Worm (Caenorhabditis elegans) whole organism, L1 larva: ENCODE data around the gene C18A11.1.

Experiments used
- C16A3.4 ChIP-seq: fragments of 150-350 bp; optimal IDR thresholded peaks from 2 replicates; lab custom pipeline; 2014; ENCODE audit warnings: missing biosample characterization, missing genetic modification characterization
- blmp-1 ChIP-seq: fragments of 150-350 bp; optimal IDR thresholded peaks from 2 replicates; lab custom pipeline; 2014; ENCODE audit warnings: missing biosample characterization, missing genetic modification characterization
- ceh-82 ChIP-seq, 3 experiments: fragments of 150-350 bp in 1 of 3; sonication (generic microtip) in 2 of 3; optimal IDR thresholded peaks; 2 replicates each; lab custom pipeline; 2014 to 2017; ENCODE audit warnings: missing biosample characterization in 3 of 3, missing genetic modification characterization in 3 of 3
- dpl-1 ChIP-seq, 3 experiments: fragments of 150-350 bp in 2 of 3; sonication (generic microtip) in 1 of 3; optimal IDR thresholded peaks; 2 replicates each; lab custom pipeline; 2014 to 2017; ENCODE audit warnings: missing biosample characterization in 3 of 3, missing genetic modification characterization in 3 of 3, missing genetic modification reagents in 3 of 3
- dsc-1 ChIP-seq: sonication (generic microtip); optimal IDR thresholded peaks from 2 replicates; lab custom pipeline; 2016; ENCODE audit warnings: mild to moderate bottlenecking, missing genetic modification characterization, missing compliant biosample characterization
- efl-1 ChIP-seq, 4 experiments: fragments of 150-350 bp; optimal IDR thresholded peaks in 3 of 4; peaks in 1 of 4; 1 replicate in 1 of 4; 2 replicates in 3 of 4; lab custom pipeline; 2014; ENCODE audit warnings: missing biosample characterization in 2 of 4, missing genetic modification characterization in 2 of 4, missing genetic modification reagents in 2 of 4
- egl-13 ChIP-seq: sonication (generic microtip); optimal IDR thresholded peaks from 2 replicates; lab custom pipeline; 2016; ENCODE audit warnings: missing genotype, missing genetic modification reagents, missing genetic modification characterization, missing compliant biosample characterization
- egl-27 ChIP-seq, 2 experiments: fragments of 150-350 bp in 1 of 2; sonication (generic microtip); optimal IDR thresholded peaks; 3 replicates each; lab custom pipeline; 2017 to 2018; ENCODE audit warnings: missing biosample characterization in 2 of 2, missing genetic modification characterization in 2 of 2, missing genetic modification reagents in 2 of 2
- elt-2 ChIP-seq: sonication (generic microtip); optimal IDR thresholded peaks from 2 replicates; lab custom pipeline; 2016; ENCODE audit warnings: missing genetic modification characterization, mild to moderate bottlenecking, inconsistent platforms, missing compliant biosample characterization, missing genetic modification reagents
- elt-3 ChIP-seq, 6 experiments: fragments of 150-350 bp in 1 of 6; sonication (generic microtip); optimal IDR thresholded peaks; 2 replicates each; lab custom pipeline; 2017 to 2018; ENCODE audit warnings: missing biosample characterization in 6 of 6, missing genetic modification characterization in 6 of 6, inconsistent platforms in 1 of 6
- fos-1 ChIP-seq: fragments of 150-350 bp; optimal IDR thresholded peaks from 2 replicates; lab custom pipeline; 2014; ENCODE audit warnings: missing biosample characterization, missing genetic modification characterization
- jun-1 ChIP-seq: fragments of 150-350 bp; optimal IDR thresholded peaks from 2 replicates; lab custom pipeline; 2014; ENCODE audit warnings: missing biosample characterization, missing genetic modification reagents, missing genetic modification characterization
- lin-14 ChIP-seq: fragments of 200-800 bp; sonication (Bioruptor generic); optimal IDR thresholded peaks from 2 replicates; lab custom pipeline; 2018; ENCODE audit warnings: mild to moderate bottlenecking, missing genetic modification characterization, moderate library complexity, missing compliant biosample characterization
- lin-35 ChIP-seq, 2 experiments: fragments of 150-350 bp; optimal IDR thresholded peaks; 2 replicates each; lab custom pipeline; 2014; ENCODE audit warnings: missing biosample characterization in 2 of 2, missing genetic modification characterization in 2 of 2, missing genetic modification reagents in 2 of 2
- lin-39 ChIP-seq: fragments of 150-350 bp; optimal IDR thresholded peaks from 2 replicates; lab custom pipeline; 2014; ENCODE audit warnings: missing biosample characterization, missing genetic modification reagents, missing genetic modification characterization
- lir-3 ChIP-seq: sonication (generic microtip); optimal IDR thresholded peaks from 2 replicates; lab custom pipeline; 2016; ENCODE audit warnings: mild to moderate bottlenecking, missing genetic modification characterization, moderate library complexity, missing compliant biosample characterization; ENCODE audit not compliant: poor library complexity
- mdl-1 ChIP-seq, 2 experiments: fragments of 150-350 bp; optimal IDR thresholded peaks; 2 replicates each; lab custom pipeline; 2014 to 2017; ENCODE audit warnings: missing biosample characterization in 2 of 2, missing genetic modification characterization in 2 of 2, inconsistent platforms in 1 of 2
- mep-1 ChIP-seq: fragments of 150-350 bp; optimal IDR thresholded peaks from 2 replicates; lab custom pipeline; 2014; ENCODE audit warnings: missing biosample characterization, missing genetic modification characterization
- nhr-19 ChIP-seq: fragments of 200-800 bp; sonication (Bioruptor generic); conservative IDR thresholded peaks from 2 replicates; pipeline ENCODE4 v1.3.6; 2022; ENCODE audit warnings: missing genetic modification characterization, missing compliant biosample characterization
- nhr-20 ChIP-seq: sonication (generic microtip); optimal IDR thresholded peaks from 2 replicates; lab custom pipeline; 2016; ENCODE audit warnings: mild to moderate bottlenecking, missing genetic modification characterization, missing compliant biosample characterization
- nhr-47 ChIP-seq: sonication (generic microtip); optimal IDR thresholded peaks from 2 replicates; lab custom pipeline; 2016; ENCODE audit warnings: mild to moderate bottlenecking, missing genetic modification characterization, moderate library complexity, missing compliant biosample characterization
- nhr-71 ChIP-seq: sonication (generic microtip); optimal IDR thresholded peaks from 2 replicates; lab custom pipeline; 2016; ENCODE audit warnings: mild to moderate bottlenecking, missing genetic modification characterization, moderate library complexity, missing compliant biosample characterization
- nhr-90 ChIP-seq: sonication (generic microtip); optimal IDR thresholded peaks from 2 replicates; lab custom pipeline; 2016; ENCODE audit warnings: mild to moderate bottlenecking, missing genetic modification characterization, missing compliant biosample characterization; ENCODE audit not compliant: poor library complexity
- pag-3 ChIP-seq: sonication (generic microtip); optimal IDR thresholded peaks from 2 replicates; lab custom pipeline; 2017; ENCODE audit warnings: missing genetic modification characterization, mild to moderate bottlenecking, missing compliant biosample characterization, antibody characterized with exemption, borderline replicate concordance; ENCODE audit not compliant: insufficient read depth
- rnt-1 ChIP-seq: sonication (generic microtip); optimal IDR thresholded peaks from 2 replicates; lab custom pipeline; 2016; ENCODE audit warnings: mild to moderate bottlenecking, missing genetic modification characterization, moderate library complexity, missing compliant biosample characterization
- snpc-4 ChIP-seq: fragments of 150-350 bp; optimal IDR thresholded peaks from 2 replicates; lab custom pipeline; 2014; ENCODE audit warnings: missing biosample characterization, missing genetic modification characterization
- snu-23 ChIP-seq: sonication (generic microtip); optimal IDR thresholded peaks from 2 replicates; lab custom pipeline; 2016; ENCODE audit warnings: missing genetic modification characterization, missing compliant biosample characterization
- sox-4 ChIP-seq: sonication (generic microtip); optimal IDR thresholded peaks from 2 replicates; lab custom pipeline; 2016; ENCODE audit warnings: missing genetic modification characterization, missing compliant biosample characterization
- sup-37 ChIP-seq: fragments of 200-800 bp; sonication (Bioruptor generic); optimal IDR thresholded peaks from 2 replicates; lab custom pipeline; 2018; ENCODE audit warnings: mild to moderate bottlenecking, missing genetic modification characterization, missing compliant biosample characterization
- swsn-7 ChIP-seq: sonication (generic microtip); optimal IDR thresholded peaks from 2 replicates; lab custom pipeline; 2016; ENCODE audit warnings: missing genetic modification characterization, missing compliant biosample characterization
- tbx-2 ChIP-seq: sonication (generic microtip); optimal IDR thresholded peaks from 2 replicates; lab custom pipeline; 2016; ENCODE audit warnings: missing genetic modification characterization, missing compliant biosample characterization
- tlp-1 ChIP-seq: fragments of 150-350 bp; optimal IDR thresholded peaks from 2 replicates; lab custom pipeline; 2014; ENCODE audit warnings: missing biosample characterization, missing genetic modification characterization
- vab-15 ChIP-seq: sonication (generic microtip); optimal IDR thresholded peaks from 2 replicates; lab custom pipeline; 2017; ENCODE audit warnings: missing genotype, mild to moderate bottlenecking, missing genetic modification characterization, missing compliant biosample characterization
- xbp-1 ChIP-seq: sonication (generic microtip); optimal IDR thresholded peaks from 2 replicates; lab custom pipeline; 2016; ENCODE audit warnings: missing genetic modification characterization, missing compliant biosample characterization
- zag-1 ChIP-seq: fragments of 150-350 bp; optimal IDR thresholded peaks from 2 replicates; lab custom pipeline; 2014; ENCODE audit warnings: missing biosample characterization, missing genetic modification characterization

The C18A11.1 gene

DNA sequence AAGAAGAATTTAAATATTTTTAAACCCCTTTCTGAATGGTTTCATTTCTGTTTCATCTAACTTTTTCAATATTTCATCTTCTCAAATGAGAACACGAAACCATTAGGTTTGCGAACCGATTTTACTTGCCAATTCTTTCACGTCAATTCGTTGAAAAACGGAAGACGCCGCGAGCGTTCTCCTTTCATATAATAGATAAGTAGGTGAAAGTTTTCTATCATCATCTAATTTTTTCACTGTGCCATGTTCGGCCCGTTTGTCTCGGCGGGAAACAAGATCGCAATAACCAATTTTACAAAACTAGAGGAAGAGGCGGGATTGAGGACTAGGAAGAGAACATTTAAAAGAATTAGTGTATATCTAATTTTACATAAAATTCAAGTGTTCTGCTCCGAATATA, 24.0 kb upstream of the C18A11.1 start, which contains the start of gene C18A11.4:
C18A11.4 (plus strand) TSS at position 367 of the 400 bp plus-strand sequence.
- TF ChIP-seq snpc-4 (tag; lab: Kevin White, UChicago), result no peak
- TF ChIP-seq xbp-1 (tag; lab: Kevin White, UChicago), result no peak
- peak; percentile 85 for TF ChIP-seq blmp-1 (tag; lab: Kevin White, UChicago)
- TF ChIP-seq nhr-71 (tag; lab: Kevin White, UChicago), result no peak

DNA sequence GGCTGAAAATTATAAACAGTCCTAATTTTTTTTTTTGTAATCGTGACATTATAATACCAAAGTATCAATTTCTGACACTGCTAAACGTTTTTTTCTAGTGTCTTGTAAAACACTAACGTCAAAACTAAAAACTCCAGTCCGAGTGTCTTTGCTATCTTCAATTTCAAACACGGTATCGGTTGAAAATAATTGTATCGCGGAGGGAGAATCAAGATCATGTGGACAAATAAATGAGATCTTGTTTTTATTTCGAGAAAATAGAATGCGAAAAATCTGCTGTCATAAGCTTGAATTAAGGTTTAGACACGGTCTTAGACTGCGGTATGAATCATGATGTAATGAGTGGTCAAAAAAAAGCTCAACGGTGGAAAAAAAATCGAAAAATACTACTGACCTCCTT, 20.5 kb upstream of the C18A11.1 start:
- peak in 1 of 2 experiments; percentile 33 for TF ChIP-seq lin-35 (GFP tag; optimal IDR thresholded peaks at IDR 0.05; lab: Kevin White, UChicago)
- peak; percentile 56 for TF ChIP-seq nhr-90
- TF ChIP-seq C16A3.4 (tag; lab: Kevin White, UChicago), result peak; percentile 40
- peak in 1 of 3 experiments; percentile 15 for TF ChIP-seq ceh-82 (tag; optimal IDR thresholded peaks at IDR 0.05; lab: Kevin White, UChicago)
- TF ChIP-seq nhr-20, result peak; percentile 45
- TF ChIP-seq pag-3, result no peak
- peak in 1 of 2 experiments; percentile 9 for TF ChIP-seq efl-1 (optimal IDR thresholded peaks at IDR 0.05; lab: Kevin White, UChicago)
- no peak for TF ChIP-seq efl-1 (GFP tag; optimal IDR thresholded peaks at IDR 0.05 in 1 of 2; lab: Kevin White, UChicago)
- TF ChIP-seq zag-1 (tag; lab: Kevin White, UChicago), result no peak
- peak; percentile 68 for TF ChIP-seq snu-23 (GFP tag; lab: Kevin White, UChicago)
- TF ChIP-seq nhr-19 (GFP tag; lab: Robert Waterston, UW), result peak; percentile 35; the same call in 1 of the 2 replicates
- TF ChIP-seq rnt-1 (tag; lab: Kevin White, UChicago), result peak; percentile 14
- peak; percentile 41 for TF ChIP-seq lin-39 (tag; lab: Kevin White, UChicago)
- peak; percentile 9 for TF ChIP-seq sox-4 (tag; lab: Kevin White, UChicago)
- peak; percentile 63 for TF ChIP-seq nhr-47
- TF ChIP-seq fos-1, result peak; percentile 7
- TF ChIP-seq jun-1 (tag; lab: Kevin White, UChicago), result peak; percentile 55
- peak; percentile 38 for TF ChIP-seq xbp-1 (tag; lab: Kevin White, UChicago)
- TF ChIP-seq nhr-71 (tag; lab: Kevin White, UChicago), result peak; percentile 50
- TF ChIP-seq mep-1 (tag; lab: Kevin White, UChicago), result peak; percentile 50
- TF ChIP-seq dsc-1, result peak; percentile 65
- peak; percentile 9 for TF ChIP-seq swsn-7
- TF ChIP-seq dpl-1 (GFP tag; optimal IDR thresholded peaks at IDR 0.05; lab: Kevin White, UChicago), result no peak
- no peak for TF ChIP-seq sup-37
- TF ChIP-seq lin-14, result peak; percentile 26
- TF ChIP-seq egl-27 (tag; optimal IDR thresholded peaks at IDR 0.05; lab: Kevin White, UChicago), result no peak
- TF ChIP-seq vab-15 (tag; lab: Kevin White, UChicago), result no peak
- peak in 1 of 6 experiments; percentile 2 for TF ChIP-seq elt-3 (tag; optimal IDR thresholded peaks at IDR 0.05; lab: Kevin White, UChicago)
- peak; percentile 12 for TF ChIP-seq lir-3 (tag; lab: Kevin White, UChicago)
- TF ChIP-seq egl-13, result no peak

DNA sequence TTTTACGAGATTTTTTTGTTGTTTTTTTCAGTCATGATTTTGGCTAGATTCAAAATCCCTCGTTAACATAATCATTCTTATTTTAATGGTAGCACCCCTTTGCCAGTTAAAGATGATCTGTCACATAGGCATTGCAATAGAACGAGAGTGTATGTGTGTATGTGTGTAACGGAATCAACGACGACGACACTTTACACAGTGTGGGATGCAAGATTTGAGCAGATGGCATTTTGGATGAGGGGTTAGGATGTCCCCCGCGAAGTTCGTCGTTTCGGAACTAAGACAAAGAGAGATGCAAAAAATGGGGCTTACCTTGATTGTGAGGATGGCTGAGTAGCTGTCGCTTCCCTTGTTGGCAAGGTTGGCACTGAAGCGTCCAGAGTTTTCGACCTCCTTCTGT, 17.1 kb upstream of the C18A11.1 start:
- TF ChIP-seq tlp-1 (tag; lab: Kevin White, UChicago), result no peak
- TF ChIP-seq vab-15 (tag; lab: Kevin White, UChicago), result no peak
- peak; percentile 13 for TF ChIP-seq lin-14
- TF ChIP-seq tbx-2 (tag; lab: Kevin White, UChicago), result no peak
- TF ChIP-seq zag-1 (tag; lab: Kevin White, UChicago), result no peak
- peak; percentile 27 for TF ChIP-seq dsc-1
- TF ChIP-seq mdl-1 (tag; optimal IDR thresholded peaks at IDR 0.05; lab: Kevin White, UChicago), result no peak
- TF ChIP-seq elt-2 (tag; lab: Kevin White, UChicago), result no peak
- TF ChIP-seq efl-1 (optimal IDR thresholded peaks at IDR 0.05; lab: Kevin White, UChicago), result no peak
- TF ChIP-seq efl-1 (GFP tag; optimal IDR thresholded peaks at IDR 0.05 in 1 of 2; lab: Kevin White, UChicago), result no peak
- TF ChIP-seq rnt-1 (tag; lab: Kevin White, UChicago), result peak; percentile 35
